Fruit fly (Drosophila melanogaster) whole organism, prepupa: Measurements from ENCODE around the gene Sec23.

Experiments
- CG1621 ChIP-seq: fragments of 200-800 bp; sonication (Bioruptor generic); optimal IDR thresholded peaks from 3 replicates; lab custom pipeline; 2018; ENCODE audit warnings: missing biosample characterization, mild to moderate bottlenecking, missing genetic modification characterization
- CG6808 ChIP-seq: fragments of 200-800 bp; sonication (Bioruptor generic); optimal IDR thresholded peaks from 3 replicates; lab custom pipeline; 2017; ENCODE audit warnings: missing biosample characterization, missing genetic modification characterization, mild to moderate bottlenecking, moderate library complexity, missing genetic modification reagents
- CG6854 ChIP-seq: fragments of 200-800 bp; sonication (Bioruptor generic); optimal IDR thresholded peaks from 2 replicates; lab custom pipeline; 2017; ENCODE audit warnings: missing biosample characterization, mild to moderate bottlenecking, missing genetic modification characterization
- CG9139 ChIP-seq: fragments of 200-800 bp; sonication (Bioruptor generic); optimal IDR thresholded peaks from 3 replicates; lab custom pipeline; 2017; ENCODE audit warnings: missing biosample characterization, mild to moderate bottlenecking, missing genetic modification characterization
- Ets21C ChIP-seq: fragments of 200-800 bp; sonication (Bioruptor generic); optimal IDR thresholded peaks from 3 replicates; lab custom pipeline; 2016; ENCODE audit warnings: missing biosample characterization, missing genetic modification characterization
- pdm3 ChIP-seq: fragments of 200-800 bp; sonication (Bioruptor generic); optimal IDR thresholded peaks from 3 replicates; lab custom pipeline; 2016; ENCODE audit warnings: missing biosample characterization, missing genetic modification characterization

- no peak for TF ChIP-seq CG9139 (GFP tag; lab: Kevin White, UChicago)
- TF ChIP-seq CG1621 (tag; lab: Kevin White, UChicago) = no peak
- no peak for TF ChIP-seq Ets21C (GFP tag; lab: Kevin White, UChicago)
- no peak for TF ChIP-seq CG6854
- TF ChIP-seq CG6808 = no peak
- TF ChIP-seq pdm3 (GFP tag; lab: Kevin White, UChicago) = no peak
Measured at dm6 chr3R:5613114-5613443, 35.8 kb upstream of the Sec23 start, which contains the start of gene Atu.
